Worm (Caenorhabditis elegans): ENCODE results near the gene srz-23.

Gene srz-23

DNA sequence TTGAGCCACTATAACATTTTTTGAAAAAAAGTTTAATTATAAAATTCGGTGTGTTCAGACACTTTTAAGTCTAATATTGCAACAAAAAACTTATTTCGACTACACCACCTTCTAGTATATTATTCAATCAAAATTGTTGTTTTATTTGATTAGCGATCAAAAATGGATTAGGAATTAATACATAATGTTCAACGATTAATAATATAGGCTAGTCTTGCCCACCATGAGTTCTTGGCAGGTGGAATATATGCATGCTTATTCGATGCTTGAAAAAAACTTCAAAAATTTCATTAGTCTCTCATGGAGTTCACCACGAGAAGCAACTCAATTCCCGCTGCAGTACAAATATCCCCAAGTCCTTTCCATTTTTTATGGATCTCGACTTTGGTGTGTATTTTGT lies 17.4 kb upstream of the srz-23 start, which contains the start of gene srz-32:
Gene srz-32 (plus strand): TSS at position 301 of the 400 bp plus-strand sequence.
- no peak for TF ChIP-seq nhr-23 (tag; optimal IDR thresholded peaks at IDR 0.05)
- TF ChIP-seq sma-9 (GFP tag; optimal IDR thresholded peaks at IDR 0.05): no peak
- TF ChIP-seq sma-9 (tag; optimal IDR thresholded peaks at IDR 0.05): no peak
- TF ChIP-seq blmp-1 (tag; optimal IDR thresholded peaks at IDR 0.05; ENCODE audit: insufficient read depth): no peak
- TF ChIP-seq lin-13 (GFP tag; optimal IDR thresholded peaks at IDR 0.05): no peak
- no peak for TF ChIP-seq ama-1 (optimal IDR thresholded peaks at IDR 0.05)
- TF ChIP-seq lin-39 (tag; optimal IDR thresholded peaks at IDR 0.05): no peak
- no peak for TF ChIP-seq C34F6.9 (tag; optimal IDR thresholded peaks at IDR 0.05)
- TF ChIP-seq R02D3.7 (tag; optimal IDR thresholded peaks at IDR 0.05): no peak
- TF ChIP-seq zag-1 (tag; optimal IDR thresholded peaks at IDR 0.05): no peak
- TF ChIP-seq elt-3 (tag; optimal IDR thresholded peaks at IDR 0.05): no peak
- TF ChIP-seq unc-62 (GFP tag; optimal IDR thresholded peaks at IDR 0.05): no peak
- no peak for TF ChIP-seq ceh-16 (tag; optimal IDR thresholded peaks at IDR 0.05)
- TF ChIP-seq nhr-237 (tag; optimal IDR thresholded peaks at IDR 0.05): no peak
- no peak for TF ChIP-seq lin-11 (tag; optimal IDR thresholded peaks at IDR 0.05)
- no peak for TF ChIP-seq ztf-11 (tag; optimal IDR thresholded peaks at IDR 0.05)
- TF ChIP-seq sem-4 (tag; optimal IDR thresholded peaks at IDR 0.05): no peak
- TF ChIP-seq sma-3 (GFP tag; optimal IDR thresholded peaks at IDR 0.05): no peak
- TF ChIP-seq peb-1 (tag; optimal IDR thresholded peaks at IDR 0.05): no peak
- TF ChIP-seq elt-1 (tag; optimal IDR thresholded peaks at IDR 0.05): no peak
- no peak for TF ChIP-seq gmeb-1 (tag; optimal IDR thresholded peaks at IDR 0.05)

DNA sequence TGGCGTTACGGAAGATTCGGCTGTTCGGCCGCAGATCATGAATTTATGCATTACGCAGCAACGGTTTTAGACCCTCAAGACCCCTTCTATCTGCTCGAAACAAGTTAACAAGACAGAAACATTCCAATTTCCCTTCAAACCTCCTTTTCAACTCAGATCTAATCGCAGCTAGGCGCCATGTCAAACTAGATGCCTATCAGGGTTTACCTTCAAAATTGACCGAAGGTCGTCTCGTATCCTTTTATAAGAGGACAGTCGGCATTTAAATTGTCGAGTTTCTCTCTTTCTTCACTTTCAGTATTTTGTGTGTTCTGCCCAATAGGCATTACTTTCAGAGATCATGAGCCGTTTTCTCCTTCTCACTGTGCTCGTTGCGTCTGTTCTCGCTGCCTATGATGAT lies 15.4 kb upstream of the srz-23 start, which contains the start of gene grd-13:
Gene grd-13 (plus strand): TSS at position 291 of the 400 bp plus-strand sequence.
- TF ChIP-seq R02D3.7 (tag; optimal IDR thresholded peaks at IDR 0.05): no peak
- no peak for TF ChIP-seq blmp-1 (tag; optimal IDR thresholded peaks at IDR 0.05; ENCODE audit: insufficient read depth)
- no peak for TF ChIP-seq nhr-129 (tag; optimal IDR thresholded peaks at IDR 0.05)
- TF ChIP-seq nhr-25 (tag; optimal IDR thresholded peaks at IDR 0.05): peak; percentile 32
- TF ChIP-seq nhr-23 (tag; optimal IDR thresholded peaks at IDR 0.05): peak; percentile 60
- TF ChIP-seq sma-9 (GFP tag; optimal IDR thresholded peaks at IDR 0.05): peak; percentile 36
- TF ChIP-seq sma-9 (tag; optimal IDR thresholded peaks at IDR 0.05): no peak
- TF ChIP-seq unc-55 (GFP tag; optimal IDR thresholded peaks at IDR 0.05): no peak
- TF ChIP-seq ceh-16 (tag; optimal IDR thresholded peaks at IDR 0.05): peak; percentile 85
- no peak for TF ChIP-seq crh-2 (tag; optimal IDR thresholded peaks at IDR 0.05)
- no peak for TF ChIP-seq nhr-77 (tag; optimal IDR thresholded peaks at IDR 0.05)
- TF ChIP-seq nhr-6 (tag; optimal IDR thresholded peaks at IDR 0.05): no peak
- TF ChIP-seq snpc-4 (tag; optimal IDR thresholded peaks at IDR 0.05): no peak
- peak; percentile 70 for TF ChIP-seq elt-1 (tag; optimal IDR thresholded peaks at IDR 0.05)
- no peak for TF ChIP-seq sma-3 (GFP tag; optimal IDR thresholded peaks at IDR 0.05)

DNA sequence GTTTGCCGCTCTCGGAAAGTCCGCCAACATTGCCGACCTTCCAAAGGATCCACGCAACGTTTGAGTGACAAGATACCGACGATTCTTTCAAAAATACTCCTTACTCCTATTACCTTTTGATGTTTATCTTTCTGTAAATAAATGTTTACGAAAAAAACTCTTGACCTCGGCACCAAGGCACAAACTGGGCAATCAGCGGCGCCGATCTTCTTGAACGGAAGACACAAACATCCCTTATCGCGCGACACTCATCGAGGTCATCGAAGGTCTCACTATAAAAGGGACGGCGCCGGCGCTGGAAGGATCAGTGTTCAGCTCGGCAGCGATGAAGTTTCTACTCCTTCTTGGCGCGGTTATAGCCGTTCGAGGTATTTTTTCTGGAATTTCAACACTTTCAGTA lies 14.1 kb upstream of the srz-23 start, which contains the start of gene grd-3:
Gene grd-3 (plus strand): TSS at position 302 of the 400 bp plus-strand sequence.
- no peak for TF ChIP-seq C34F6.9 (tag; optimal IDR thresholded peaks at IDR 0.05)
- no peak for TF ChIP-seq aly-2 (tag; optimal IDR thresholded peaks at IDR 0.05)
- no peak for TF ChIP-seq nhr-237 (tag; optimal IDR thresholded peaks at IDR 0.05)
- peak; percentile 43 for TF ChIP-seq sma-9 (GFP tag; optimal IDR thresholded peaks at IDR 0.05)
- TF ChIP-seq sma-9 (tag; optimal IDR thresholded peaks at IDR 0.05): no peak
- TF ChIP-seq elt-3 (tag; optimal IDR thresholded peaks at IDR 0.05): no peak
- TF ChIP-seq elt-1 (tag; optimal IDR thresholded peaks at IDR 0.05): peak; percentile 81
- no peak for TF ChIP-seq mab-5 (tag; optimal IDR thresholded peaks at IDR 0.05)
- TF ChIP-seq sma-3 (GFP tag; optimal IDR thresholded peaks at IDR 0.05): no peak
- TF ChIP-seq nhr-21 (tag; optimal IDR thresholded peaks at IDR 0.05): no peak
- TF ChIP-seq nhr-129 (tag; optimal IDR thresholded peaks at IDR 0.05): no peak
- TF ChIP-seq nhr-25 (tag; optimal IDR thresholded peaks at IDR 0.05): peak; percentile 62
- TF ChIP-seq dmd-4 (tag; optimal IDR thresholded peaks at IDR 0.05): no peak
- no peak for TF ChIP-seq nhr-23 (tag; optimal IDR thresholded peaks at IDR 0.05)
- TF ChIP-seq mdl-1 (tag; optimal IDR thresholded peaks at IDR 0.05): no peak
- no peak for TF ChIP-seq nhr-12 (tag; optimal IDR thresholded peaks at IDR 0.05)
- no peak for TF ChIP-seq nhr-10 (tag; optimal IDR thresholded peaks at IDR 0.05)
- no peak for TF ChIP-seq ztf-4 (tag; optimal IDR thresholded peaks at IDR 0.05)
- no peak for TF ChIP-seq Y55F3AM.14 (GFP tag; optimal IDR thresholded peaks at IDR 0.05)
- TF ChIP-seq ZK546.5 (tag; optimal IDR thresholded peaks at IDR 0.05): no peak
- peak; percentile 72 for TF ChIP-seq ceh-16 (tag; optimal IDR thresholded peaks at IDR 0.05)
- no peak for TF ChIP-seq ztf-11 (tag; optimal IDR thresholded peaks at IDR 0.05)
- TF ChIP-seq R02D3.7 (tag; optimal IDR thresholded peaks at IDR 0.05): no peak
- TF ChIP-seq zag-1 (tag; optimal IDR thresholded peaks at IDR 0.05): no peak
- TF ChIP-seq blmp-1 (tag; optimal IDR thresholded peaks at IDR 0.05; ENCODE audit: insufficient read depth): no peak
- no peak for TF ChIP-seq fos-1 (tag; optimal IDR thresholded peaks at IDR 0.05)
- no peak for TF ChIP-seq lin-39 (tag; optimal IDR thresholded peaks at IDR 0.05)
- TF ChIP-seq peb-1 (tag; optimal IDR thresholded peaks at IDR 0.05): no peak
- no peak for TF ChIP-seq gmeb-1 (tag; optimal IDR thresholded peaks at IDR 0.05)
- TF ChIP-seq crh-2 (tag; optimal IDR thresholded peaks at IDR 0.05): no peak
- TF ChIP-seq ztf-1 (GFP tag; conservative IDR thresholded peaks at IDR 0.05): no peak
- no peak for TF ChIP-seq nhr-6 (tag; optimal IDR thresholded peaks at IDR 0.05)
- no peak for TF ChIP-seq skn-1 (tag; optimal IDR thresholded peaks at IDR 0.05)
- TF ChIP-seq nhr-11 (tag; optimal IDR thresholded peaks at IDR 0.05): no peak

Measured in whole organism, L2 larva.